Fruit fly (Drosophila melanogaster) whole organism: ENCODE measurements around the gene Nhe1.

Experiments used
- Dll ChIP-seq: fragments of >200 bp; optimal IDR thresholded peaks from 2 replicates; lab custom pipeline; 2017
- pan ChIP-seq: fragments of >200 bp; optimal IDR thresholded peaks from 2 replicates; lab custom pipeline; 2017
- usp ChIP-seq: fragments of >200 bp; optimal IDR thresholded peaks from 2 replicates; lab custom pipeline; 2017; ENCODE audit warnings: missing biosample characterization, missing genetic modification characterization, mixed read lengths

DNA sequence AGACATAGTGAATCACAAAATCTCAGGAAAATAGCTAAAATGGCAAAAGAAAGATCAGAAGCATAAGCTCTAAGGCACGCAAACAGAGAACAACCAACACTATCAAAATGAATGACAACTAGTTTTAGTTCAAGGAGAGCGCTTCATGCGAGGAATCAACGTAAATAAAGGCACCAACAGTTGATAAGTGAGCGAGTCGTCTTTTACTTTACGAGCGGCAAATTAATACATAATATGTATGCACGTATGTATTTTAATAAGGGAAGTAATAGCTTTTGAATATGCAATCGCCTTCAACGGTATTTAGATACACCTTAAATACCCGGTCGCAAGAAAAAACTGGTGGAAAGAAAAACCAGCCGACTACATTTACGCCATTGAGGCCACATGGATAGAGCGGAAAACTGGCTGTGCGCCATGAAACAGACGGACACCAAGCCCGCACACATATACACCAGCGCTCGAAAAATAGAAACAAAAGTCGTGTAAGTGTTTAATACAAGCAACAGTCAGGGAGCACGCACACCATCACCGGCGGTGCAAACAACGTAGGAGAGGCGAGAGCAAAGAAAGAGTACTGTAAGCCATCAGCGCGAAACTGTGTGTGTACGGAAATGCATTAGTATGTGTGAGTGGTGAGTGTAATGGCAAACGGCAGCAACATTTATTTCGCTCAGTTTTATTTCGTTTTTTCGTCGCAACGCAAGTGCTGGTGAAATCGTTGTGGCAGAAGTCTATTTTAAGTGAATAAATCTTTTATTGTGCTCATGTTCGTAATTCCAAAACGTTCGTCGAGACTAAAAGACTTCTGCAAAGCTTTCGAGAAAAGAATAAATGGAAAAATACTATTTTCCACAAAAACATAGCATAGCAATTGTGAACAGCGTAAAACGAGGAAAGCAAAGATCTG, 39.9 kb downstream of the Nhe1 start, which contains the start of gene dbr:
- no peak for TF ChIP-seq pan (lab: Kevin White, UChicago)
- TF ChIP-seq usp (GFP tag; lab: Kevin White, UChicago) = no peak
- no peak for TF ChIP-seq Dll (lab: Kevin White, UChicago)
